Worm (Caenorhabditis elegans) whole organism, L1 larva: ENCODE results near the gene K06A9.3.

Experiments
- ama-1 ChIP-seq: fragments of 150-350 bp; optimal IDR thresholded peaks from 2 replicates; lab custom pipeline; 2014
- lir-3 ChIP-seq: sonication (generic microtip); optimal IDR thresholded peaks from 2 replicates; lab custom pipeline; 2016; ENCODE audit warnings: mild to moderate bottlenecking, missing genetic modification characterization, moderate library complexity, missing compliant biosample characterization; ENCODE audit not compliant: poor library complexity

DNA sequence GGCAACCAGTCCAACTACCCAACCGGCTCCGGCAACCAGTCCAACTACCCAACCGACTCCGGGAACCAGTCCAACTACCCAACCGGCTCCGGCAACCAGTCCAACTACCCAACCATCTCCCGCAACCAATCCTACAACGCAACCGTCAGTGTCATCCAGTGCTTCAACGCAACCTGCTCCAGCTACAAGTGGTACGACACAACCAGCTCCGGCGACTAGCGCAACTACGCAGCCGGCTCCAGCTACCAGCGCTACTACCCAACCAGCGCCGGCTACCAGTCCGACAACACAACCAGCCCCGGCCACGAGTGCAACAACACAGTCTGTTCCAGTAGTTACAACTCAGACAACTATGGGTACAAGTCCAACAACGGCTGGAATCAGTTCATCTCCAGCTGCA is 13.9 kb upstream of the K06A9.3 start:
- no peak for TF ChIP-seq lir-3 (tag; lab: Kevin White, UChicago)
- no peak for TF ChIP-seq ama-1 (lab: Kevin White, UChicago)
